Worm (Caenorhabditis elegans) whole organism, L1 larva: Measurements from ENCODE around the gene cox-6B.

ENCODE experiments used
- ceh-82 ChIP-seq, 3 experiments: fragments of 150-350 bp in 1 of 3; sonication (generic microtip) in 2 of 3; optimal IDR thresholded peaks; 2 replicates each; lab custom pipeline; 2014 to 2017; ENCODE audit warnings: missing biosample characterization in 3 of 3, missing genetic modification characterization in 3 of 3
- lin-15B ChIP-seq: fragments of 150-350 bp; sonication (generic microtip); optimal IDR thresholded peaks from 3 replicates; lab custom pipeline; 2014; ENCODE audit warnings: missing biosample characterization, missing genetic modification characterization

DNA sequence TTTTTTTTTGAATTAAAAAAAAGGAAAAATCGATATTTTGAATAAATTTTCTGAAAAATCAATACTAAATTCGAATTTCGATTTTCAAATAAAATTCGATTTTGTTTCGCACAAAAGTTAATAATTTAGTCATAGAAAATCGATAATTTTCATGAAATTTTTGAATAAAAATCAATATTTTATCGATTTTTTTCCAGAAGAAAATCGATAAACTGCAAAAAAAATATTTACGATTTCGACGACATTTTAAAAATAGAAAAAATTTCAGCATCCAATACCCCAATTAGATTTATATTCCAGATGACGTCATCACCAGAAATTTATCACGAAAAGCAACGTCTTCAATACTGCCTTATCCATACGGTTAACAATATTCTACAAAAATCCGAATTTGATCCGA, 136.9 kb downstream of the cox-6B start, which contains the start of gene josd-1:
- TF ChIP-seq ceh-82 (tag; optimal IDR thresholded peaks at IDR 0.05; lab: Kevin White, UChicago) (no peak), lin-15B (tag; lab: Kevin White, UChicago) (no peak)
